Worm (Caenorhabditis elegans) whole organism, L1 larva: ENCODE data around the gene srh-2.

ENCODE experiments used
- C16A3.4 ChIP-seq: fragments of 150-350 bp; optimal IDR thresholded peaks from 2 replicates; lab custom pipeline; 2014; ENCODE audit warnings: missing biosample characterization, missing genetic modification characterization
- ama-1 ChIP-seq: fragments of 150-350 bp; optimal IDR thresholded peaks from 2 replicates; lab custom pipeline; 2014
- ceh-8 ChIP-seq: fragments of 200-800 bp; sonication (Bioruptor generic); optimal IDR thresholded peaks from 2 replicates; lab custom pipeline; 2018; ENCODE audit warnings: mild to moderate bottlenecking, missing genetic modification characterization, moderate library complexity, missing compliant biosample characterization
- fkh-4 ChIP-seq: sonication (generic microtip); optimal IDR thresholded peaks from 2 replicates; lab custom pipeline; 2016; ENCODE audit warnings: missing compliant biosample characterization, missing genetic modification characterization, borderline replicate concordance
- fos-1 ChIP-seq: fragments of 150-350 bp; optimal IDR thresholded peaks from 2 replicates; lab custom pipeline; 2014; ENCODE audit warnings: missing biosample characterization, missing genetic modification characterization
- isw-1 ChIP-seq: fragments of 200-800 bp; sonication (Bioruptor generic); IDR thresholded peaks from 2 replicates; pipeline ENCODE4 v1.3.6; 2022; ENCODE audit warnings: missing genetic modification characterization, missing compliant biosample characterization
- nhr-11 ChIP-seq: fragments of 150-350 bp; optimal IDR thresholded peaks from 2 replicates; lab custom pipeline; 2014; ENCODE audit warnings: missing biosample characterization, missing genetic modification characterization
- nhr-47 ChIP-seq: sonication (generic microtip); optimal IDR thresholded peaks from 2 replicates; lab custom pipeline; 2016; ENCODE audit warnings: mild to moderate bottlenecking, missing genetic modification characterization, moderate library complexity, missing compliant biosample characterization
- nhr-76 ChIP-seq: sonication (generic microtip); optimal IDR thresholded peaks from 2 replicates; lab custom pipeline; 2017; ENCODE audit warnings: missing biosample characterization, missing genetic modification characterization
- nhr-84 ChIP-seq: sonication (generic microtip); optimal IDR thresholded peaks from 2 replicates; lab custom pipeline; 2017; ENCODE audit warnings: missing biosample characterization, missing genetic modification characterization
- nhr-90 ChIP-seq: sonication (generic microtip); optimal IDR thresholded peaks from 2 replicates; lab custom pipeline; 2016; ENCODE audit warnings: mild to moderate bottlenecking, missing genetic modification characterization, missing compliant biosample characterization; ENCODE audit not compliant: poor library complexity
- tbx-2 ChIP-seq: sonication (generic microtip); optimal IDR thresholded peaks from 2 replicates; lab custom pipeline; 2016; ENCODE audit warnings: missing genetic modification characterization, missing compliant biosample characterization
- unc-62 ChIP-seq: fragments of 150-350 bp; optimal IDR thresholded peaks from 2 replicates; lab custom pipeline; 2014; ENCODE audit warnings: missing biosample characterization, missing genetic modification reagents, missing genetic modification characterization
- zag-1 ChIP-seq: fragments of 150-350 bp; optimal IDR thresholded peaks from 2 replicates; lab custom pipeline; 2014; ENCODE audit warnings: missing biosample characterization, missing genetic modification characterization

ce11 chrV:719731-720130, 8.4 kb upstream of the srh-2 start, which contains the start of gene srbc-40:
- TF ChIP-seq zag-1 (tag; lab: Kevin White, UChicago), result no peak
- no peak for TF ChIP-seq nhr-47
- TF ChIP-seq nhr-84 (tag; lab: Kevin White, UChicago), result no peak
- no peak for TF ChIP-seq C16A3.4 (tag; lab: Kevin White, UChicago)
- TF ChIP-seq nhr-11, result no peak
- no peak for TF ChIP-seq ama-1 (lab: Kevin White, UChicago)
- no peak for TF ChIP-seq ceh-8
- TF ChIP-seq isw-1 (GFP tag; lab: Robert Waterston, UW), result no peak
- TF ChIP-seq tbx-2 (tag; lab: Kevin White, UChicago), result no peak
- no peak for TF ChIP-seq fkh-4 (tag; lab: Kevin White, UChicago)
- TF ChIP-seq nhr-76, result no peak
- TF ChIP-seq fos-1 (tag; lab: Kevin White, UChicago), result no peak
- TF ChIP-seq nhr-90 (tag; lab: Kevin White, UChicago), result no peak
- TF ChIP-seq unc-62, result no peak
